Worm (Caenorhabditis elegans) whole organism, early embryonic: ENCODE data around the gene rund-1.

ENCODE experiments used
- B0310.2 ChIP-seq: sonication (generic microtip); optimal IDR thresholded peaks from 2 replicates; lab custom pipeline; 2016; ENCODE audit warnings: mild to moderate bottlenecking, missing genetic modification characterization, missing compliant biosample characterization
- aly-1 ChIP-seq: sonication (generic microtip); optimal IDR thresholded peaks from 2 replicates; lab custom pipeline; 2016; ENCODE audit warnings: missing genetic modification characterization, missing compliant biosample characterization
- ama-1 ChIP-seq: fragments of 150-350 bp; optimal IDR thresholded peaks from 2 replicates; lab custom pipeline; 2014
- ceh-36 ChIP-seq: sonication (generic microtip); optimal IDR thresholded peaks from 2 replicates; lab custom pipeline; 2016; ENCODE audit warnings: missing genetic modification characterization, inconsistent platforms, missing compliant biosample characterization
- ets-7 ChIP-seq: sonication (generic microtip); optimal IDR thresholded peaks from 2 replicates; lab custom pipeline; 2016; ENCODE audit warnings: missing genotype, missing genetic modification characterization, missing compliant biosample characterization
- flt-1 ChIP-seq: fragments of 200-800 bp; sonication (Bioruptor generic); IDR thresholded peaks from 2 replicates; pipeline ENCODE4 v1.3.6; 2022; ENCODE audit warnings: missing genetic modification characterization, missing compliant biosample characterization
- hmg-4 ChIP-seq: fragments of 200-800 bp; sonication (Bioruptor generic); optimal IDR thresholded peaks from 2 replicates; lab custom pipeline; 2018; ENCODE audit warnings: mild to moderate bottlenecking, missing genetic modification characterization, missing compliant biosample characterization
- pes-1 ChIP-seq: fragments of 200-800 bp; sonication (Bioruptor generic); IDR thresholded peaks from 2 replicates; pipeline ENCODE4 v1.3.6; 2022; ENCODE audit warnings: missing genetic modification reagents, missing genetic modification characterization, missing compliant biosample characterization
- sea-1 ChIP-seq: fragments of 200-800 bp; sonication (Bioruptor generic); conservative IDR thresholded peaks from 2 replicates; pipeline ENCODE4 v1.3.6; 2022; ENCODE audit warnings: missing genetic modification characterization, missing compliant biosample characterization

DNA sequence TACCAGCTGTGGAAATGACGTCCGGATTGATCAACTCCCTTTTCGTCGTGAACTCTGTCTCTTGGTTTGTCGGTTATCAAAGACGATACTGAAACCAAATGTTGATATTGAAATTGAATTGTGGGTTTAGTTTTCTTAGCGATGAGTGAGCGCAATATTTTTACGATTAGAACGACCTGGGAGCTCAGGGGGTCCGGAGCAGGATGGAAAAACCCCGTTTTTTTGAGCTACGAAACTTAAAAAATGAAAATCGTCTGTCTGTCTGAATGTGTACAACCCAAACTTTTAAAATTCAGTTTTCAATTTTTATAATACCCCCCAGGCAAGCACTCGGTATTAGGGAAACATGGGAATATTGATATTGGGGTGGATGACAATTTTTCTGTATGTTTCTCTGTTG, 18.8 kb downstream of the rund-1 start:
- TF ChIP-seq pes-1 (GFP tag; lab: Robert Waterston, UW) (no peak), ceh-36 (tag; lab: Kevin White, UChicago) (no peak), ama-1 (no peak), ets-7 (no peak), flt-1 (GFP tag; lab: Robert Waterston, UW) (no peak), sea-1 (GFP tag; lab: Robert Waterston, UW) (no peak), hmg-4 (GFP tag; lab: Kevin White, UChicago) (no peak), aly-1 (tag; lab: Kevin White, UChicago) (no peak), B0310.2 (tag; lab: Kevin White, UChicago) (no peak)
